Worm (Caenorhabditis elegans) whole organism, L1 larva: ENCODE results near the gene vps-54.

ENCODE experiments used
- C34B4.2 ChIP-seq: sonication (generic microtip); optimal IDR thresholded peaks from 2 replicates; lab custom pipeline; 2017; ENCODE audit warnings: mild to moderate bottlenecking, missing genetic modification characterization, missing compliant biosample characterization
- alr-1 ChIP-seq: fragments of 200-800 bp; sonication (Bioruptor generic); optimal IDR thresholded peaks from 2 replicates; lab custom pipeline; 2018; ENCODE audit warnings: borderline replicate concordance, mild to moderate bottlenecking, missing genetic modification characterization, missing compliant biosample characterization
- aly-2 ChIP-seq: fragments of 150-350 bp; optimal IDR thresholded peaks from 2 replicates; lab custom pipeline; 2014; ENCODE audit warnings: missing biosample characterization, missing genetic modification characterization
- blmp-1 ChIP-seq: fragments of 150-350 bp; optimal IDR thresholded peaks from 2 replicates; lab custom pipeline; 2014; ENCODE audit warnings: missing biosample characterization, missing genetic modification characterization
- ceh-63 ChIP-seq: fragments of 200-800 bp; sonication (Bioruptor generic); optimal IDR thresholded peaks from 2 replicates; lab custom pipeline; 2018; ENCODE audit warnings: mild to moderate bottlenecking, missing genetic modification characterization, missing compliant biosample characterization
- ceh-82 ChIP-seq, 3 experiments: fragments of 150-350 bp in 1 of 3; sonication (generic microtip) in 2 of 3; optimal IDR thresholded peaks; 2 replicates each; lab custom pipeline; 2014 to 2017; ENCODE audit warnings: missing biosample characterization in 3 of 3, missing genetic modification characterization in 3 of 3
- ces-1 ChIP-seq: fragments of 150-350 bp; optimal IDR thresholded peaks from 2 replicates; lab custom pipeline; 2014; ENCODE audit warnings: missing biosample characterization, missing genetic modification reagents, missing genetic modification characterization
- dpl-1 ChIP-seq, 3 experiments: fragments of 150-350 bp in 2 of 3; sonication (generic microtip) in 1 of 3; optimal IDR thresholded peaks; 2 replicates each; lab custom pipeline; 2014 to 2017; ENCODE audit warnings: missing biosample characterization in 3 of 3, missing genetic modification characterization in 3 of 3, missing genetic modification reagents in 3 of 3
- dsc-1 ChIP-seq: sonication (generic microtip); optimal IDR thresholded peaks from 2 replicates; lab custom pipeline; 2016; ENCODE audit warnings: mild to moderate bottlenecking, missing genetic modification characterization, missing compliant biosample characterization
- efl-1 ChIP-seq, 4 experiments: fragments of 150-350 bp; optimal IDR thresholded peaks in 3 of 4; peaks in 1 of 4; 1 replicate in 1 of 4; 2 replicates in 3 of 4; lab custom pipeline; 2014; ENCODE audit warnings: missing biosample characterization in 2 of 4, missing genetic modification characterization in 2 of 4, missing genetic modification reagents in 2 of 4
- efl-3 ChIP-seq: fragments of 200-800 bp; sonication (Bioruptor generic); optimal IDR thresholded peaks from 2 replicates; lab custom pipeline; 2018; ENCODE audit warnings: mild to moderate bottlenecking, missing genetic modification characterization, missing compliant biosample characterization
- egl-27 ChIP-seq, 2 experiments: fragments of 150-350 bp in 1 of 2; sonication (generic microtip); optimal IDR thresholded peaks; 3 replicates each; lab custom pipeline; 2017 to 2018; ENCODE audit warnings: missing biosample characterization in 2 of 2, missing genetic modification characterization in 2 of 2, missing genetic modification reagents in 2 of 2
- elt-2 ChIP-seq: sonication (generic microtip); optimal IDR thresholded peaks from 2 replicates; lab custom pipeline; 2016; ENCODE audit warnings: missing genetic modification characterization, mild to moderate bottlenecking, inconsistent platforms, missing compliant biosample characterization, missing genetic modification reagents
- elt-3 ChIP-seq, 6 experiments: fragments of 150-350 bp in 1 of 6; sonication (generic microtip); optimal IDR thresholded peaks; 2 replicates each; lab custom pipeline; 2017 to 2018; ENCODE audit warnings: missing biosample characterization in 6 of 6, missing genetic modification characterization in 6 of 6, inconsistent platforms in 1 of 6
- fkh-10 ChIP-seq: sonication (generic microtip); optimal IDR thresholded peaks from 2 replicates; lab custom pipeline; 2017; ENCODE audit warnings: missing biosample characterization, missing genetic modification reagents, missing genetic modification characterization
- irx-1 ChIP-seq: sonication (generic microtip); optimal IDR thresholded peaks from 2 replicates; lab custom pipeline; 2016; ENCODE audit warnings: missing genetic modification characterization, missing compliant biosample characterization
- jun-1 ChIP-seq: fragments of 150-350 bp; optimal IDR thresholded peaks from 2 replicates; lab custom pipeline; 2014; ENCODE audit warnings: missing biosample characterization, missing genetic modification reagents, missing genetic modification characterization
- lin-15B ChIP-seq: fragments of 150-350 bp; sonication (generic microtip); optimal IDR thresholded peaks from 3 replicates; lab custom pipeline; 2014; ENCODE audit warnings: missing biosample characterization, missing genetic modification characterization
- lin-35 ChIP-seq, 2 experiments: fragments of 150-350 bp; optimal IDR thresholded peaks; 2 replicates each; lab custom pipeline; 2014; ENCODE audit warnings: missing biosample characterization in 2 of 2, missing genetic modification characterization in 2 of 2, missing genetic modification reagents in 2 of 2
- lin-39 ChIP-seq: fragments of 150-350 bp; optimal IDR thresholded peaks from 2 replicates; lab custom pipeline; 2014; ENCODE audit warnings: missing biosample characterization, missing genetic modification reagents, missing genetic modification characterization
- mab-9 ChIP-seq: fragments of 200-800 bp; sonication (Bioruptor generic); IDR thresholded peaks from 2 replicates; pipeline ENCODE4 v1.3.6; 2022; ENCODE audit warnings: missing genetic modification reagents, missing genetic modification characterization, missing compliant biosample characterization
- nhr-12 ChIP-seq: sonication (generic microtip); optimal IDR thresholded peaks from 2 replicates; lab custom pipeline; 2017; ENCODE audit warnings: missing biosample characterization, missing genetic modification characterization
- nhr-47 ChIP-seq: sonication (generic microtip); optimal IDR thresholded peaks from 2 replicates; lab custom pipeline; 2016; ENCODE audit warnings: mild to moderate bottlenecking, missing genetic modification characterization, moderate library complexity, missing compliant biosample characterization
- nhr-71 ChIP-seq: sonication (generic microtip); optimal IDR thresholded peaks from 2 replicates; lab custom pipeline; 2016; ENCODE audit warnings: mild to moderate bottlenecking, missing genetic modification characterization, moderate library complexity, missing compliant biosample characterization
- nhr-76 ChIP-seq: sonication (generic microtip); optimal IDR thresholded peaks from 2 replicates; lab custom pipeline; 2017; ENCODE audit warnings: missing biosample characterization, missing genetic modification characterization
- nhr-85 ChIP-seq: sonication (generic microtip); peaks from one replicate; lab custom pipeline; 2016; ENCODE audit warnings: missing genetic modification characterization, inconsistent platforms, missing compliant biosample characterization
- pax-3 ChIP-seq: fragments of 200-800 bp; sonication (Bioruptor generic); optimal IDR thresholded peaks from 2 replicates; lab custom pipeline; 2018; ENCODE audit warnings: mild to moderate bottlenecking, missing genetic modification characterization, moderate library complexity, missing compliant biosample characterization
- pqm-1 ChIP-seq: sonication (generic microtip); optimal IDR thresholded peaks from 3 replicates; lab custom pipeline; 2017; ENCODE audit warnings: missing biosample characterization, missing genetic modification characterization
- rnt-1 ChIP-seq: sonication (generic microtip); optimal IDR thresholded peaks from 2 replicates; lab custom pipeline; 2016; ENCODE audit warnings: mild to moderate bottlenecking, missing genetic modification characterization, moderate library complexity, missing compliant biosample characterization
- skn-1 ChIP-seq: fragments of 150-350 bp; optimal IDR thresholded peaks from 2 replicates; lab custom pipeline; 2014; ENCODE audit warnings: missing biosample characterization, missing genetic modification characterization
- snu-23 ChIP-seq: sonication (generic microtip); optimal IDR thresholded peaks from 2 replicates; lab custom pipeline; 2016; ENCODE audit warnings: missing genetic modification characterization, missing compliant biosample characterization
- swsn-7 ChIP-seq: sonication (generic microtip); optimal IDR thresholded peaks from 2 replicates; lab custom pipeline; 2016; ENCODE audit warnings: missing genetic modification characterization, missing compliant biosample characterization
- tbx-2 ChIP-seq: sonication (generic microtip); optimal IDR thresholded peaks from 2 replicates; lab custom pipeline; 2016; ENCODE audit warnings: missing genetic modification characterization, missing compliant biosample characterization
- tlp-1 ChIP-seq: fragments of 150-350 bp; optimal IDR thresholded peaks from 2 replicates; lab custom pipeline; 2014; ENCODE audit warnings: missing biosample characterization, missing genetic modification characterization
- unc-30 ChIP-seq: sonication (generic microtip); optimal IDR thresholded peaks from 2 replicates; lab custom pipeline; 2017; ENCODE audit warnings: missing biosample characterization, missing genetic modification characterization
- unc-62 ChIP-seq: fragments of 150-350 bp; optimal IDR thresholded peaks from 2 replicates; lab custom pipeline; 2014; ENCODE audit warnings: missing biosample characterization, missing genetic modification reagents, missing genetic modification characterization
- unc-86 ChIP-seq: sonication (generic microtip); optimal IDR thresholded peaks from 2 replicates; lab custom pipeline; 2016; ENCODE audit warnings: missing genetic modification characterization, missing compliant biosample characterization
- unc-98 ChIP-seq: fragments of 200-800 bp; sonication (Bioruptor generic); IDR thresholded peaks from 2 replicates; pipeline ENCODE4 v1.3.6; 2022; ENCODE audit warnings: missing genetic modification characterization, missing compliant biosample characterization
- vab-15 ChIP-seq: sonication (generic microtip); optimal IDR thresholded peaks from 2 replicates; lab custom pipeline; 2017; ENCODE audit warnings: missing genotype, mild to moderate bottlenecking, missing genetic modification characterization, missing compliant biosample characterization
- xbp-1 ChIP-seq: sonication (generic microtip); optimal IDR thresholded peaks from 2 replicates; lab custom pipeline; 2016; ENCODE audit warnings: missing genetic modification characterization, missing compliant biosample characterization
- zip-4 ChIP-seq: fragments of 200-800 bp; sonication (Bioruptor generic); optimal IDR thresholded peaks from 2 replicates; lab custom pipeline; 2018; ENCODE audit warnings: mild to moderate bottlenecking, missing genetic modification characterization, moderate library complexity, missing compliant biosample characterization

Gene vps-54

ce11 chrV:10576319-10576718 lies at the start of gene vps-54:
TSS of gene vps-54 (minus strand) at chrV:10576419.
- TF ChIP-seq unc-30 (tag; lab: Kevin White, UChicago) (no peak), aly-2 (tag; lab: Kevin White, UChicago) (no peak), unc-98 (GFP tag; lab: Robert Waterston, UW) (no peak), nhr-85 (no peak), xbp-1 (tag; lab: Kevin White, UChicago) (no peak), lin-15B (tag; lab: Kevin White, UChicago) (no peak), swsn-7 (tag; lab: Kevin White, UChicago) (no peak), C34B4.2 (no peak), ces-1 (GFP tag; lab: Kevin White, UChicago) (no peak), ceh-63 (no peak), dsc-1 (tag; lab: Kevin White, UChicago) (no peak), lin-39 (no peak)

ce11 chrV:10615496-10615895 lies 39.3 kb upstream of the vps-54 start, which contains the start of gene H09F14.1:
TSS of gene H09F14.1 (minus strand) at chrV:10615596.
- no peak for TF ChIP-seq elt-2 (tag; lab: Kevin White, UChicago)
- no peak for TF ChIP-seq elt-3 (tag; optimal IDR thresholded peaks at IDR 0.05; lab: Kevin White, UChicago)
- no peak for TF ChIP-seq skn-1 (tag; lab: Kevin White, UChicago)
- TF ChIP-seq snu-23 (GFP tag; lab: Kevin White, UChicago), result no peak
- TF ChIP-seq pax-3 (tag; lab: Kevin White, UChicago), result no peak

DNA sequence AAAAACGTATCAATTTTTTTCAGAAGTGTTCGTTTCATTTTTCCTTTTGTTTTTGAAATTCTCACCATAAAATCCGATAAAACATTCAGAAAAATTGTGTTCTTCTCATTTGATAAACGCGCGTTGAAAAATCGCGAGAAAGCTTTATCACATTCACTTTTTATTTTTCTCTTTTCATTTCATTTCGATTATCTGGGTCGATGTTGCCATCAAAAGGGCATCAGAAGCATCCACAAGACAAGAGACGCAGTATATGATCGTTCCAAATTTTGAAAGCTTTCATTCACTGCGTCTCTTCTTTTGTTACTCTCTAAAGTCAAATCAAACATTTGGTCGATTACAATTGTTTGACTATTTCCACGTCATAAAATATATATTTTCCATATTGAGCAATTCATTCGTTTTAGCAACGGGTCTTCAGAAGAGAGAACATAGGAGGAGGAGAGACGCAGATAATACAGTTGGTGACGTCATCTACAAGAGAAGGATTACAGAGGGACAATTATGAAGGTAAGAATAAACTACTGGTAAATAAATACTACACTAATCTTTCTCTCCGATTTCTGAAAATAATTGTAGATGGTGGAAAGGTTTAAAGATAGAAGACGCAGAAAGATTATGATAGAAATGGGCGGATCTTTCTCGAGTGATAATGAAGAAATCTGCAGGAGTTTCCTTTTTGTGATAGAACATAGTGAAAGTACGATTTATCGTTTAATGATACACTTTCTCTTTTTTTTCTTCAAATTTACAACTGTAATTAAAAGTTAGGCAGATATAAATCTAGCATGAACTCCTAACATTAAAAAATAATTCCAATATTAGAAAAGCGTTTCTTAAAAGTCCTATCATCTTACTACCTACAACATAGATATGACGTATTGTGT lies 26.1 kb upstream of the vps-54 start, which contains the start of gene H27A22.1:
TSS of gene H27A22.1 (plus strand) at position 505 of the 887 bp plus-strand sequence.
- no peak for TF ChIP-seq nhr-76 (tag; lab: Kevin White, UChicago)
- TF ChIP-seq blmp-1 (tag; lab: Kevin White, UChicago), result peak; percentile 98
- peak; percentile 62 for TF ChIP-seq nhr-85
- TF ChIP-seq, all 84 proteins: peak for 2

ce11 chrV:10598670-10599154 lies 22.5 kb upstream of the vps-54 start, which contains the start of gene scpl-4:
TSS of gene scpl-4 (plus strand) at chrV:10599104.
- no peak for TF ChIP-seq unc-98 (GFP tag; lab: Robert Waterston, UW)
- TF ChIP-seq unc-62, result no peak
- TF ChIP-seq lin-39, result no peak
- no peak for TF ChIP-seq irx-1 (tag; lab: Kevin White, UChicago)
- no peak for TF ChIP-seq nhr-12 (tag; lab: Kevin White, UChicago)
- TF ChIP-seq dpl-1 (GFP tag; optimal IDR thresholded peaks at IDR 0.05; lab: Kevin White, UChicago), result peak in 1 of 3 experiments; percentile 30
- TF ChIP-seq nhr-71 (tag; lab: Kevin White, UChicago), result no peak
- no peak for TF ChIP-seq zip-4 (GFP tag; lab: Kevin White, UChicago)
- no peak for TF ChIP-seq fkh-10
- no peak for TF ChIP-seq rnt-1 (tag; lab: Kevin White, UChicago)
- TF ChIP-seq elt-3 (tag; optimal IDR thresholded peaks at IDR 0.05; lab: Kevin White, UChicago), result no peak
- no peak for TF ChIP-seq nhr-47
- no peak for TF ChIP-seq egl-27 (tag; optimal IDR thresholded peaks at IDR 0.05; lab: Kevin White, UChicago)
- no peak for TF ChIP-seq ceh-82 (tag; optimal IDR thresholded peaks at IDR 0.05; lab: Kevin White, UChicago)
- TF ChIP-seq alr-1 (tag; lab: Kevin White, UChicago), result no peak
- no peak for TF ChIP-seq pqm-1 (tag; lab: Kevin White, UChicago)
- TF ChIP-seq blmp-1 (tag; lab: Kevin White, UChicago), result peak; percentile 12
- TF ChIP-seq efl-3, result no peak
- no peak for TF ChIP-seq tbx-2 (tag; lab: Kevin White, UChicago)
- no peak for TF ChIP-seq unc-86 (tag; lab: Kevin White, UChicago)
- peak in 1 of 2 experiments; percentile 26 for TF ChIP-seq lin-35 (GFP tag; optimal IDR thresholded peaks at IDR 0.05; lab: Kevin White, UChicago)
- no peak for TF ChIP-seq mab-9 (GFP tag; lab: Robert Waterston, UW)
- no peak for TF ChIP-seq vab-15 (tag; lab: Kevin White, UChicago)
- TF ChIP-seq jun-1 (tag; lab: Kevin White, UChicago), result no peak
- no peak for TF ChIP-seq C34B4.2
- TF ChIP-seq tlp-1 (tag; lab: Kevin White, UChicago), result no peak
- peak in 1 of 2 experiments; percentile 1 for TF ChIP-seq efl-1 (optimal IDR thresholded peaks at IDR 0.05; lab: Kevin White, UChicago)
- TF ChIP-seq efl-1 (GFP tag; optimal IDR thresholded peaks at IDR 0.05 in 1 of 2; lab: Kevin White, UChicago), result no peak
